Worm (Caenorhabditis elegans): ENCODE results near the gene suds-3.

DNA sequence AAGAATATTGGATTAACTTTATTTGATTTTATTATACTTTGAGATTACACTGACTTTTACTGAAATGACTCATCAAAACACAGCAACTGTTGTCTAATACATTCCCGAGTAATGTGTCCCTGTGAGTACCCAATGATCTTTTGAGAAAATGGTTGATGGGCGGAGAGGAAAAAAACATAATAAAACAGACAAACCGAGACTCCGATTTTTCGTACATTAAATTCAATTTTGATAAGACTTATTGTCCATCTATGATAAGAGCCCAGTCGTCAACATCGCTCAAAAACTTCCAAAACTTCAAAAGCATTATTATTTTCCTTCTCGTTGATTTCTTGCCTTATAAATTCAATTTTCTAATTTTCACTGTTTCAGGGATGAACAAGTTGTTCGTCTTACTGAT is 20.0 kb downstream of the suds-3 start, which contains the start of gene ttr-46:
- no peak for TF ChIP-seq aptf-2 (GFP tag; conservative IDR thresholded peaks at IDR 0.05)
- TF ChIP-seq cebp-2 (GFP tag; IDR thresholded peaks at IDR 0.05), result no peak
- no peak for TF ChIP-seq snpc-4 (GFP tag; optimal IDR thresholded peaks at IDR 0.05)
- no peak for TF ChIP-seq snpc-4 (tag; optimal IDR thresholded peaks at IDR 0.05)
- no peak for TF ChIP-seq nhr-179 (tag; optimal IDR thresholded peaks at IDR 0.05)
- peak; percentile 69 for TF ChIP-seq nhr-80 (tag; optimal IDR thresholded peaks at IDR 0.05)
- no peak for TF ChIP-seq pha-4 (tag; optimal IDR thresholded peaks at IDR 0.05)
- no peak for TF ChIP-seq mxl-1 (tag; optimal IDR thresholded peaks at IDR 0.05)
- TF ChIP-seq nfya-1 (tag; optimal IDR thresholded peaks at IDR 0.05; ENCODE audit: borderline replicate concordance, insufficient read depth), result no peak
- TF ChIP-seq unc-62 (GFP tag; optimal IDR thresholded peaks at IDR 0.05), result no peak
- no peak for TF ChIP-seq akir-1 (GFP tag; optimal IDR thresholded peaks at IDR 0.05)
- no peak for TF ChIP-seq unc-130 (GFP tag; optimal IDR thresholded peaks at IDR 0.05)
